Worm (Caenorhabditis elegans): ENCODE data around the gene srh-201.

DNA sequence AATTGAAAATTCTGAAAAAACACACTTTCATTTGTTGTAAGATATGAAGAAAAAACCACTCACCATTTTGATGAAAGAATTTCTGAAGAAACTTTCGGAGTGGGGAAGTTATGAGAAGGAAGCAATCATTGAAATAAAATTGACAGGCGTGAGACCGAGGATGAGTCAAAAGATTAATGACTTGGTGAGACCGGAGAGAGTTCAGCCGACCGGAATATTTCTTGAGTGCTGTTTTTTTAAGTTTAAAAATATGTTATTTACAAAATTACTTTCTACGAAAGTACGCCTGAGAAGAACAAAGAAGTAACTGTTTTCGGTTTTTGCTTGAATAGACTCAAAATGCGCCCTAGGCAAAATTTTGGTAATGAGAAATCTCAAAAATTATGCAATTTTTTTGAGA lies 42.6 kb upstream of the srh-201 start, which contains the start of gene C25E10.10:
- TF ChIP-seq nhr-237 (tag; optimal IDR thresholded peaks at IDR 0.05): no peak
- TF ChIP-seq ztf-11 (tag; optimal IDR thresholded peaks at IDR 0.05): no peak
- no peak for TF ChIP-seq pha-4 (tag; optimal IDR thresholded peaks at IDR 0.05)
